Fruit fly (Drosophila melanogaster) whole organism, embryonic: Measurements from ENCODE around the gene Syt12.

ENCODE experiments used
- Abd-B ChIP-seq: fragments of 200-800 bp; sonication (Bioruptor generic); optimal IDR thresholded peaks from 2 replicates; lab custom pipeline; 2018; ENCODE audit warnings: missing biosample characterization, mild to moderate bottlenecking, missing genetic modification characterization, moderate library complexity
- B-H1 ChIP-seq: fragments of 200-800 bp; sonication (Bioruptor generic); IDR thresholded peaks from 3 replicates; pipeline ENCODE4 v1.3.6; 2022; ENCODE audit warnings: missing biosample characterization, missing genetic modification characterization
- BEAF-32 ChIP-seq: fragments of 200-800 bp; sonication (Bioruptor generic); optimal IDR thresholded peaks from 3 replicates; lab custom pipeline; 2017; ENCODE audit warnings: missing biosample characterization, missing genetic modification characterization, mild to moderate bottlenecking, moderate library complexity, missing genetic modification reagents
- Bdp1 ChIP-seq: fragments of 200-800 bp; sonication (Bioruptor generic); optimal IDR thresholded peaks from 3 replicates; lab custom pipeline; 2016; ENCODE audit warnings: missing biosample characterization, missing genetic modification characterization
- Bteb2 ChIP-seq: fragments of 200-800 bp; sonication (Bioruptor generic); optimal IDR thresholded peaks from 2 replicates; lab custom pipeline; 2016; ENCODE audit warnings: missing biosample characterization, missing genetic modification characterization
- CG10654 ChIP-seq: fragments of 200-800 bp; sonication (Bioruptor generic); optimal IDR thresholded peaks from 2 replicates; lab custom pipeline; 2016; ENCODE audit warnings: missing biosample characterization, missing genetic modification characterization
- CG11085 ChIP-seq: fragments of 200-800 bp; sonication (Bioruptor generic); IDR thresholded peaks from 2 replicates; pipeline ENCODE4 v1.3.6; 2022; ENCODE audit warnings: missing biosample characterization, missing genetic modification characterization
- CG12104 ChIP-seq: fragments of 200-800 bp; sonication (Bioruptor generic); optimal IDR thresholded peaks from 3 replicates; lab custom pipeline; 2016; ENCODE audit warnings: missing biosample characterization, missing genetic modification characterization
- CG12299 ChIP-seq: fragments of 200-800 bp; sonication (Bioruptor generic); optimal IDR thresholded peaks from 2 replicates; lab custom pipeline; 2018; ENCODE audit warnings: missing biosample characterization, mild to moderate bottlenecking, missing genetic modification characterization
- CG15696 ChIP-seq: fragments of 200-800 bp; sonication (Bioruptor generic); optimal IDR thresholded peaks from 2 replicates; lab custom pipeline; 2019; ENCODE audit warnings: missing biosample characterization, mild to moderate bottlenecking, missing genetic modification characterization, moderate library complexity
- CG1647 ChIP-seq: fragments of 200-800 bp; sonication (Bioruptor generic); optimal IDR thresholded peaks from 3 replicates; lab custom pipeline; 2016; ENCODE audit warnings: missing biosample characterization, missing genetic modification characterization
- CG16813 ChIP-seq: fragments of 200-800 bp; sonication (Bioruptor generic); IDR thresholded peaks from 3 replicates; pipeline ENCODE4 v1.3.6; 2022; ENCODE audit warnings: missing biosample characterization, missing genetic modification characterization; ENCODE audit not compliant: partially characterized antibody
- CG16815 ChIP-seq: fragments of 200-800 bp; sonication (Bioruptor generic); optimal IDR thresholded peaks from 3 replicates; lab custom pipeline; 2017; ENCODE audit warnings: missing biosample characterization, mild to moderate bottlenecking, missing genetic modification characterization
- CG17568 ChIP-seq: fragments of 200-800 bp; sonication (Bioruptor generic); optimal IDR thresholded peaks from 2 replicates; lab custom pipeline; 2018; ENCODE audit warnings: missing biosample characterization, mild to moderate bottlenecking, missing genetic modification characterization, moderate library complexity
- CG1792 ChIP-seq: fragments of 200-800 bp; sonication (Bioruptor generic); optimal IDR thresholded peaks from 2 replicates; lab custom pipeline; 2016; ENCODE audit warnings: missing biosample characterization, missing genetic modification characterization
- CG31224 ChIP-seq: fragments of 200-800 bp; sonication (Bioruptor generic); IDR thresholded peaks from 2 replicates; pipeline ENCODE4 v1.3.6; 2022; ENCODE audit warnings: missing biosample characterization, missing genetic modification characterization
- CG32767 ChIP-seq: fragments of 200-800 bp; sonication (Bioruptor generic); IDR thresholded peaks from 2 replicates; pipeline ENCODE4 v1.3.6; 2022; ENCODE audit warnings: missing biosample characterization, missing genetic modification characterization
- CG32772 ChIP-seq: fragments of 200-800 bp; sonication (Bioruptor generic); IDR thresholded peaks from 2 replicates; pipeline ENCODE4 v1.3.6; 2022; ENCODE audit warnings: missing biosample characterization, missing genetic modification characterization
- CG4617 ChIP-seq: fragments of 200-800 bp; sonication (Bioruptor generic); optimal IDR thresholded peaks from 3 replicates; lab custom pipeline; 2016; ENCODE audit warnings: missing biosample characterization, missing genetic modification characterization, borderline replicate concordance
- CG4707 ChIP-seq: fragments of 200-800 bp; sonication (Bioruptor generic); optimal IDR thresholded peaks from 2 replicates; lab custom pipeline; 2018; ENCODE audit warnings: missing biosample characterization, mild to moderate bottlenecking, missing genetic modification characterization, moderate library complexity
- CG6654 ChIP-seq: fragments of 200-800 bp; sonication (Bioruptor generic); optimal IDR thresholded peaks from 2 replicates; lab custom pipeline; 2017; ENCODE audit warnings: missing biosample characterization, mild to moderate bottlenecking, missing genetic modification characterization
- CG7372 ChIP-seq: fragments of 200-800 bp; sonication (Bioruptor generic); IDR thresholded peaks from 2 replicates; pipeline ENCODE4 v1.3.6; 2022; ENCODE audit warnings: missing biosample characterization, missing genetic modification characterization
- CG9876 ChIP-seq: fragments of 200-800 bp; sonication (Bioruptor generic); optimal IDR thresholded peaks from 2 replicates; lab custom pipeline; 2016; ENCODE audit warnings: missing biosample characterization, missing genetic modification characterization
- CTCF ChIP-seq: fragments of 200-800 bp; sonication (Bioruptor generic); optimal IDR thresholded peaks from 2 replicates; lab custom pipeline; 2017; ENCODE audit warnings: missing biosample characterization, mild to moderate bottlenecking, missing genetic modification characterization, moderate library complexity
- Fer1 ChIP-seq: fragments of 200-800 bp; sonication (Bioruptor generic); optimal IDR thresholded peaks from 2 replicates; lab custom pipeline; 2017; ENCODE audit warnings: missing biosample characterization, mild to moderate bottlenecking, missing genetic modification characterization
- Gsc ChIP-seq: fragments of 200-800 bp; sonication (Bioruptor generic); IDR thresholded peaks from 2 replicates; pipeline ENCODE4 v1.3.6; 2022; ENCODE audit warnings: missing biosample characterization, missing genetic modification characterization
- H2.0 ChIP-seq: fragments of 200-800 bp; sonication (Bioruptor generic); IDR thresholded peaks from 2 replicates; pipeline ENCODE4 v1.3.6; 2022; ENCODE audit warnings: missing biosample characterization, missing genetic modification characterization
- HHEX ChIP-seq: fragments of 200-800 bp; sonication (Bioruptor generic); optimal IDR thresholded peaks from 3 replicates; lab custom pipeline; 2017; ENCODE audit warnings: missing biosample characterization, mild to moderate bottlenecking, missing genetic modification characterization, missing genetic modification reagents
- HLHmδ ChIP-seq: fragments of 200-800 bp; sonication (Bioruptor generic); optimal IDR thresholded peaks from 2 replicates; lab custom pipeline; 2018; ENCODE audit warnings: missing biosample characterization, mild to moderate bottlenecking, missing genetic modification characterization, moderate library complexity
- Hmr ChIP-seq: fragments of 200-800 bp; sonication (Bioruptor generic); optimal IDR thresholded peaks from 3 replicates; lab custom pipeline; 2017; ENCODE audit warnings: mild to moderate bottlenecking, missing biosample characterization, missing genetic modification reagents, missing genetic modification characterization
- Jarid2 ChIP-seq: fragments of 200-800 bp; sonication (Bioruptor generic); optimal IDR thresholded peaks from 3 replicates; lab custom pipeline; 2017; ENCODE audit warnings: mild to moderate bottlenecking, missing biosample characterization, missing genetic modification reagents, missing genetic modification characterization
- Myb ChIP-seq: fragments of 200-800 bp; sonication (Bioruptor generic); optimal IDR thresholded peaks from 2 replicates; lab custom pipeline; 2016; ENCODE audit warnings: missing biosample characterization, missing genetic modification characterization
- Poxn ChIP-seq: fragments of 200-800 bp; sonication (Bioruptor generic); IDR thresholded peaks from 2 replicates; pipeline ENCODE4 v1.3.6; 2022; ENCODE audit warnings: missing biosample characterization, missing genetic modification characterization
- Ravus ChIP-seq: fragments of 200-800 bp; sonication (Bioruptor generic); IDR thresholded peaks from 2 replicates; pipeline ENCODE4 v1.3.6; 2022; ENCODE audit warnings: missing biosample characterization, missing genetic modification characterization
- Rx ChIP-seq: fragments of 200-800 bp; sonication (Bioruptor generic); IDR thresholded peaks from 2 replicates; pipeline ENCODE4 v1.3.6; 2022; ENCODE audit warnings: missing biosample characterization, missing genetic modification characterization
- Sox100B ChIP-seq: fragments of 200-800 bp; sonication (Bioruptor generic); optimal IDR thresholded peaks from 3 replicates; lab custom pipeline; 2018; ENCODE audit warnings: missing biosample characterization, mild to moderate bottlenecking, missing genetic modification characterization
- ap ChIP-seq: fragments of 200-800 bp; sonication (Bioruptor generic); IDR thresholded peaks from 2 replicates; pipeline ENCODE4 v1.3.6; 2022; ENCODE audit warnings: missing biosample characterization, missing genetic modification characterization
- ara ChIP-seq: fragments of 200-800 bp; sonication (Bioruptor generic); IDR thresholded peaks from 2 replicates; pipeline ENCODE4 v1.3.6; 2022; ENCODE audit warnings: missing biosample characterization, missing genetic modification characterization
- ash1 ChIP-seq: fragments of 200-800 bp; sonication (Bioruptor generic); optimal IDR thresholded peaks from 2 replicates; lab custom pipeline; 2018; ENCODE audit warnings: missing biosample characterization, mild to moderate bottlenecking, missing genetic modification characterization
- ato ChIP-seq: fragments of 200-800 bp; sonication (Bioruptor generic); IDR thresholded peaks from 2 replicates; pipeline ENCODE4 v1.3.6; 2022; ENCODE audit warnings: missing biosample characterization, missing genetic modification characterization; ENCODE audit not compliant: partially characterized antibody
- bab2 ChIP-seq: fragments of 200-800 bp; sonication (Bioruptor generic); optimal IDR thresholded peaks from 2 replicates; lab custom pipeline; 2016; ENCODE audit warnings: missing biosample characterization, missing genetic modification characterization
- bcd ChIP-seq: fragments of 200-800 bp; sonication (Bioruptor generic); optimal IDR thresholded peaks from 2 replicates; lab custom pipeline; 2017; ENCODE audit warnings: missing biosample characterization, mild to moderate bottlenecking, missing genetic modification characterization
- br ChIP-seq: fragments of >200 bp; optimal IDR thresholded peaks from 2 replicates; lab custom pipeline; 2017
- esg ChIP-seq: fragments of 200-800 bp; sonication (Bioruptor generic); conservative IDR thresholded peaks from 2 replicates; pipeline ENCODE4 v1.3.6; 2022; ENCODE audit warnings: missing biosample characterization, missing genetic modification characterization
- fd102C ChIP-seq: fragments of 200-800 bp; sonication (Bioruptor generic); optimal IDR thresholded peaks from 2 replicates; lab custom pipeline; 2018; ENCODE audit warnings: missing biosample characterization, mild to moderate bottlenecking, missing genetic modification characterization, moderate library complexity
- klu ChIP-seq: fragments of 200-800 bp; sonication (Bioruptor generic); IDR thresholded peaks from 2 replicates; pipeline ENCODE4 v1.3.6; 2022; ENCODE audit warnings: missing biosample characterization, missing genetic modification characterization
- oc ChIP-seq: fragments of 200-800 bp; sonication (Bioruptor generic); optimal IDR thresholded peaks from 2 replicates; lab custom pipeline; 2018; ENCODE audit warnings: missing biosample characterization, mild to moderate bottlenecking, missing genetic modification characterization, moderate library complexity
- otp ChIP-seq: fragments of 200-800 bp; sonication (Bioruptor generic); IDR thresholded peaks from 3 replicates; pipeline ENCODE4, ENCODE4 v1.3.6; 2022; ENCODE audit warnings: missing biosample characterization, missing genetic modification characterization
- pb ChIP-seq: fragments of 200-800 bp; sonication (Bioruptor generic); optimal IDR thresholded peaks from 3 replicates; lab custom pipeline; 2016; ENCODE audit warnings: missing biosample characterization, missing genetic modification characterization
- pum ChIP-seq: fragments of 200-800 bp; sonication (Bioruptor generic); optimal IDR thresholded peaks from 2 replicates; lab custom pipeline; 2016; ENCODE audit warnings: missing biosample characterization, missing genetic modification characterization
- ttk ChIP-seq: fragments of 200-800 bp; sonication (Bioruptor generic); IDR thresholded peaks from 2 replicates; pipeline ENCODE4 v2.1.2; 2022; ENCODE audit warnings: missing biosample characterization, missing genetic modification characterization
- yki ChIP-seq: fragments of >200 bp; optimal IDR thresholded peaks from 3 replicates; lab custom pipeline; 2018

Gene Syt12

dm6 chrX:13384583-13385342, 25.7 kb downstream of the Syt12 start, which contains the start of the genes Rbp1-like and Tim9a (continued):
- TF ChIP-seq CG16813 (GFP tag; lab: Robert Waterston, UW) (peak; percentile 81), CG7372 (GFP tag; lab: Robert Waterston, UW) (no peak), HHEX (no peak), CG16815 (GFP tag; lab: Kevin White, UChicago) (no peak), CG17568 (no peak), pum (GFP tag; lab: Kevin White, UChicago) (no peak), yki (no peak), CG4617 (GFP tag; lab: Kevin White, UChicago) (peak; percentile 50), Gsc (GFP tag; lab: Robert Waterston, UW) (no peak), CG1792 (GFP tag; lab: Kevin White, UChicago) (no peak), bab2 (GFP tag; lab: Kevin White, UChicago) (no peak), Rx (GFP tag; lab: Robert Waterston, UW) (no peak), CG4707 (GFP tag; lab: Kevin White, UChicago) (no peak), esg (GFP tag; lab: Robert Waterston, UW) (no peak), CG6654 (GFP tag; lab: Kevin White, UChicago) (no peak), Hmr (GFP tag; lab: Kevin White, UChicago) (peak; percentile 44), H2.0 (GFP tag; lab: Robert Waterston, UW) (peak; percentile 13; the same call in 1 of the 2 replicates), CG32767 (no peak), ara (GFP tag; lab: Robert Waterston, UW) (no peak), CG9876 (GFP tag; lab: Kevin White, UChicago) (no peak), Bteb2 (GFP tag; lab: Kevin White, UChicago) (no peak), CG31224 (GFP tag; lab: Robert Waterston, UW) (no peak), klu (GFP tag; lab: Robert Waterston, UW) (0 out of 2 replicates have a peak, but pooled peaks have one; percentile 15), Abd-B (GFP tag; lab: Kevin White, UChicago) (peak; percentile 19), bcd (GFP tag; lab: Kevin White, UChicago) (peak; percentile 35), Fer1 (GFP tag; lab: Kevin White, UChicago) (peak; percentile 43), CG1647 (no peak), CG11085 (GFP tag; lab: Robert Waterston, UW) (no peak), ap (GFP tag; lab: Robert Waterston, UW) (no peak), CG15696 (tag; lab: Kevin White, UChicago) (peak; percentile 34), Myb (GFP tag; lab: Kevin White, UChicago) (no peak), ttk (GFP tag; lab: Robert Waterston, UW) (no peak), CG10654 (GFP tag; lab: Kevin White, UChicago) (peak; percentile 7), Poxn (GFP tag; lab: Robert Waterston, UW) (no peak), CG32772 (GFP tag; lab: Robert Waterston, UW) (no peak), Bdp1 (GFP tag; lab: Kevin White, UChicago) (no peak), ato (GFP tag; lab: Robert Waterston, UW) (peak; percentile 10; the same call in 1 of the 2 replicates), fd102C (GFP tag; lab: Kevin White, UChicago) (no peak), otp (GFP tag; lab: Robert Waterston, UW) (no peak), CG12299 (tag; lab: Kevin White, UChicago) (no peak), B-H1 (GFP tag; lab: Robert Waterston, UW) (no peak), BEAF-32 (peak; percentile 91), br (lab: Kevin White, UChicago) (no peak), Ravus (GFP tag; lab: Robert Waterston, UW) (no peak), CTCF (GFP tag; lab: Kevin White, UChicago) (peak; percentile 24), Jarid2 (GFP tag; lab: Kevin White, UChicago) (no peak), Sox100B (GFP tag; lab: Kevin White, UChicago) (peak; percentile 38), pb (GFP tag; lab: Kevin White, UChicago) (no peak), oc (tag; lab: Kevin White, UChicago) (no peak), HLHmδ (GFP tag; lab: Kevin White, UChicago) (no peak), ash1 (GFP tag; lab: Kevin White, UChicago) (no peak), CG12104 (peak; percentile 28)
